Fruit fly (Drosophila melanogaster) whole organism, embryonic: ENCODE data around the gene hry.

Experiments
- Antp ChIP-seq: fragments of 200-800 bp; sonication (Bioruptor generic); optimal IDR thresholded peaks from 3 replicates; lab custom pipeline; 2016; ENCODE audit warnings: missing biosample characterization, missing genetic modification characterization
- Atf6 ChIP-seq: fragments of 200-800 bp; sonication (Bioruptor generic); IDR thresholded peaks from 2 replicates; pipeline ENCODE4 v1.3.6; 2022; ENCODE audit warnings: missing biosample characterization, missing genetic modification characterization
- Bteb2 ChIP-seq: fragments of 200-800 bp; sonication (Bioruptor generic); optimal IDR thresholded peaks from 2 replicates; lab custom pipeline; 2016; ENCODE audit warnings: missing biosample characterization, missing genetic modification characterization
- CG10274 ChIP-seq: fragments of 200-800 bp; sonication (Bioruptor generic); optimal IDR thresholded peaks from 3 replicates; lab custom pipeline; 2017; ENCODE audit warnings: missing biosample characterization, mild to moderate bottlenecking, missing genetic modification characterization
- CG12155 ChIP-seq: fragments of 200-800 bp; sonication (Bioruptor generic); optimal IDR thresholded peaks from 3 replicates; lab custom pipeline; 2016; ENCODE audit warnings: missing biosample characterization, missing genetic modification characterization
- CG13296 ChIP-seq: fragments of 200-800 bp; sonication (Bioruptor generic); optimal IDR thresholded peaks from 3 replicates; lab custom pipeline; 2018; ENCODE audit warnings: missing biosample characterization, mild to moderate bottlenecking, missing genetic modification characterization
- CG13424 ChIP-seq: fragments of 200-800 bp; sonication (Bioruptor generic); optimal IDR thresholded peaks from 2 replicates; lab custom pipeline; 2019; ENCODE audit warnings: missing biosample characterization, mild to moderate bottlenecking, missing genetic modification characterization, moderate library complexity
- CG15601 ChIP-seq: fragments of 200-800 bp; sonication (Bioruptor generic); optimal IDR thresholded peaks from 3 replicates; lab custom pipeline; 2019; ENCODE audit warnings: missing biosample characterization, mild to moderate bottlenecking, missing genetic modification characterization, moderate library complexity
- CG17829 ChIP-seq: fragments of 200-800 bp; optimal IDR thresholded peaks from 2 replicates; lab custom pipeline; 2019; ENCODE audit warnings: missing biosample characterization, mild to moderate bottlenecking, missing genetic modification characterization, moderate library complexity
- CG31365 ChIP-seq: fragments of 200-800 bp; sonication (Bioruptor generic); optimal IDR thresholded peaks from 2 replicates; lab custom pipeline; 2018; ENCODE audit warnings: missing biosample characterization, mild to moderate bottlenecking, missing genetic modification characterization
- CG42726 ChIP-seq: fragments of 200-800 bp; sonication (Bioruptor generic); IDR thresholded peaks from 2 replicates; pipeline ENCODE4 v1.3.6; 2022; ENCODE audit warnings: missing biosample characterization, missing genetic modification characterization; ENCODE audit not compliant: partially characterized antibody
- CG5245 ChIP-seq: fragments of 200-800 bp; sonication (Bioruptor generic); optimal IDR thresholded peaks from 3 replicates; lab custom pipeline; 2016; ENCODE audit warnings: missing biosample characterization, missing genetic modification characterization
- CG5953 ChIP-seq: fragments of 200-800 bp; sonication (Bioruptor generic); IDR thresholded peaks from 2 replicates; pipeline ENCODE4 v1.3.6; 2022; ENCODE audit warnings: missing biosample characterization, missing genetic modification characterization
- CG6272 ChIP-seq: fragments of 200-800 bp; sonication (Bioruptor generic); IDR thresholded peaks from 2 replicates; pipeline ENCODE4 v1.3.6; 2022; ENCODE audit warnings: missing biosample characterization, missing genetic modification characterization
- CG8089 ChIP-seq: fragments of 200-800 bp; sonication (Bioruptor generic); optimal IDR thresholded peaks from 3 replicates; lab custom pipeline; 2016; ENCODE audit warnings: missing biosample characterization, missing genetic modification characterization
- CG8388 ChIP-seq: fragments of 200-800 bp; sonication (Bioruptor generic); optimal IDR thresholded peaks from 2 replicates; lab custom pipeline; 2019; ENCODE audit warnings: missing biosample characterization, mild to moderate bottlenecking, missing genetic modification characterization, moderate library complexity
- CG8765 ChIP-seq: fragments of 200-800 bp; sonication (Bioruptor generic); IDR thresholded peaks from 2 replicates; pipeline ENCODE4 v1.3.6; 2022; ENCODE audit warnings: missing biosample characterization, missing genetic modification characterization
- CG9215 ChIP-seq: fragments of 200-800 bp; sonication (Bioruptor generic); IDR thresholded peaks from 2 replicates; pipeline ENCODE4 v1.3.6; 2022; ENCODE audit warnings: missing biosample characterization, missing genetic modification characterization
- CG9876 ChIP-seq: fragments of 200-800 bp; sonication (Bioruptor generic); optimal IDR thresholded peaks from 2 replicates; lab custom pipeline; 2016; ENCODE audit warnings: missing biosample characterization, missing genetic modification characterization
- CrebB ChIP-seq: fragments of 200-800 bp; sonication (Bioruptor generic); optimal IDR thresholded peaks from 3 replicates; lab custom pipeline; 2018; ENCODE audit warnings: missing biosample characterization, mild to moderate bottlenecking, missing genetic modification characterization
- D19B ChIP-seq: fragments of 200-800 bp; sonication (Bioruptor generic); optimal IDR thresholded peaks from 2 replicates; lab custom pipeline; 2017; ENCODE audit warnings: missing biosample characterization, mild to moderate bottlenecking, missing genetic modification characterization
- HLH3B ChIP-seq: fragments of 200-800 bp; sonication (Bioruptor generic); IDR thresholded peaks from 2 replicates; pipeline ENCODE4 v1.3.6; 2022; ENCODE audit warnings: missing biosample characterization, missing genetic modification characterization
- Hmr ChIP-seq: fragments of 200-800 bp; sonication (Bioruptor generic); optimal IDR thresholded peaks from 3 replicates; lab custom pipeline; 2017; ENCODE audit warnings: mild to moderate bottlenecking, missing biosample characterization, missing genetic modification reagents, missing genetic modification characterization
- Hr3 ChIP-seq: fragments of 200-800 bp; sonication (Bioruptor generic); optimal IDR thresholded peaks from 3 replicates; lab custom pipeline; 2016; ENCODE audit warnings: missing biosample characterization, missing genetic modification characterization
- Hr51 ChIP-seq, 2 experiments: fragments of 200-800 bp; sonication (Bioruptor generic); optimal IDR thresholded peaks; 2 replicates in 1 of 2; 3 replicates in 1 of 2; lab custom pipeline; 2016 to 2018; ENCODE audit warnings: missing biosample characterization in 2 of 2, missing genetic modification characterization in 2 of 2, mild to moderate bottlenecking in 1 of 2, moderate library complexity in 1 of 2
- MESR4 ChIP-seq: fragments of 200-800 bp; sonication (Bioruptor generic); optimal IDR thresholded peaks from 2 replicates; lab custom pipeline; 2018; ENCODE audit warnings: missing biosample characterization, mild to moderate bottlenecking, missing genetic modification characterization, moderate library complexity
- NC2β ChIP-seq: fragments of 200-800 bp; sonication (Bioruptor generic); optimal IDR thresholded peaks from 2 replicates; lab custom pipeline; 2016; ENCODE audit warnings: missing biosample characterization, missing genetic modification characterization
- Optix ChIP-seq: fragments of 200-800 bp; sonication (Bioruptor generic); IDR thresholded peaks from 3 replicates; pipeline ENCODE4 v1.3.6; 2022; ENCODE audit warnings: missing biosample characterization, missing genetic modification characterization
- Six4 ChIP-seq: fragments of 200-800 bp; sonication (Bioruptor generic); optimal IDR thresholded peaks from 2 replicates; lab custom pipeline; 2016; ENCODE audit warnings: missing biosample characterization, missing genetic modification characterization
- abd-A ChIP-seq: fragments of 200-800 bp; sonication (Bioruptor generic); optimal IDR thresholded peaks from 3 replicates; lab custom pipeline; 2019; ENCODE audit warnings: missing biosample characterization, mild to moderate bottlenecking, missing genetic modification characterization, moderate library complexity
- ash1 ChIP-seq: fragments of 200-800 bp; sonication (Bioruptor generic); optimal IDR thresholded peaks from 2 replicates; lab custom pipeline; 2018; ENCODE audit warnings: missing biosample characterization, mild to moderate bottlenecking, missing genetic modification characterization
- bab2 ChIP-seq: fragments of 200-800 bp; sonication (Bioruptor generic); optimal IDR thresholded peaks from 2 replicates; lab custom pipeline; 2016; ENCODE audit warnings: missing biosample characterization, missing genetic modification characterization
- bcd ChIP-seq: fragments of 200-800 bp; sonication (Bioruptor generic); optimal IDR thresholded peaks from 2 replicates; lab custom pipeline; 2017; ENCODE audit warnings: missing biosample characterization, mild to moderate bottlenecking, missing genetic modification characterization
- disco-r ChIP-seq: fragments of 200-800 bp; sonication (Bioruptor generic); optimal IDR thresholded peaks from 2 replicates; lab custom pipeline; 2016; ENCODE audit warnings: missing biosample characterization, missing genetic modification characterization
- ems ChIP-seq: fragments of 200-800 bp; sonication (Bioruptor generic); optimal IDR thresholded peaks from 3 replicates; lab custom pipeline; 2016; ENCODE audit warnings: missing biosample characterization, missing genetic modification characterization
- eyg ChIP-seq: fragments of 200-800 bp; sonication (Bioruptor generic); optimal IDR thresholded peaks from 3 replicates; lab custom pipeline; 2016; ENCODE audit warnings: missing biosample characterization, missing genetic modification characterization
- insv ChIP-seq, 2 experiments: fragments of 200-800 bp; sonication (Bioruptor generic); optimal IDR thresholded peaks; 3 replicates each; lab custom pipeline; 2016 to 2018; ENCODE audit warnings: missing biosample characterization in 2 of 2, missing genetic modification characterization in 2 of 2
- kah ChIP-seq: fragments of 200-800 bp; sonication (Bioruptor generic); optimal IDR thresholded peaks from 2 replicates; lab custom pipeline; 2018; ENCODE audit warnings: missing biosample characterization, mild to moderate bottlenecking, missing genetic modification characterization
- luna ChIP-seq: fragments of 200-800 bp; sonication (Bioruptor generic); optimal IDR thresholded peaks from 2 replicates; lab custom pipeline; 2016; ENCODE audit warnings: missing biosample characterization, missing genetic modification characterization
- nerfin-1 ChIP-seq: fragments of 200-800 bp; sonication (Bioruptor generic); optimal IDR thresholded peaks from 3 replicates; lab custom pipeline; 2019; ENCODE audit warnings: missing biosample characterization, mild to moderate bottlenecking, missing genetic modification characterization, moderate library complexity
- p53 ChIP-seq: fragments of 200-800 bp; sonication (Bioruptor generic); optimal IDR thresholded peaks from 2 replicates; lab custom pipeline; 2016; ENCODE audit warnings: missing biosample characterization, missing genetic modification characterization
- pan ChIP-seq, 4 experiments: fragments of >200 bp in 3 of 4; fragments of 200-800 bp in 1 of 4; sonication (Bioruptor generic) in 1 of 4; optimal IDR thresholded peaks in 3 of 4; IDR thresholded peaks in 1 of 4; 2 replicates each; pipeline versions ENCODE4 v1.3.6 to Lab custom; 2017 to 2022; ENCODE audit warnings: missing biosample characterization in 2 of 4, missing genetic modification characterization in 2 of 4, mixed read lengths in 1 of 4
- pros ChIP-seq: fragments of 200-800 bp; sonication (Bioruptor generic); optimal IDR thresholded peaks from 3 replicates; lab custom pipeline; 2019; ENCODE audit warnings: missing biosample characterization, mild to moderate bottlenecking, missing genetic modification characterization, moderate library complexity
- sens ChIP-seq: fragments of 200-800 bp; sonication (Bioruptor generic); peaks from one replicate; lab custom pipeline; 2016; ENCODE audit warnings: missing biosample characterization, missing genetic modification characterization
- sima ChIP-seq: fragments of 200-800 bp; sonication (Bioruptor generic); optimal IDR thresholded peaks from 2 replicates; lab custom pipeline; 2016; ENCODE audit warnings: missing biosample characterization, missing genetic modification characterization
- tll ChIP-seq, 2 experiments: fragments of 200-800 bp in 1 of 2; fragments of >200 bp in 1 of 2; sonication (Bioruptor generic) in 1 of 2; optimal IDR thresholded peaks; 2 replicates each; lab custom pipeline; 2017 to 2019; ENCODE audit warnings: missing biosample characterization in 2 of 2, missing genetic modification characterization in 2 of 2, mild to moderate bottlenecking in 1 of 2, moderate library complexity in 1 of 2
- toy ChIP-seq: fragments of 200-800 bp; sonication (Bioruptor generic); IDR thresholded peaks from 2 replicates; pipeline ENCODE4 v1.3.6; 2022; ENCODE audit warnings: missing biosample characterization, missing genetic modification characterization
- tup ChIP-seq: fragments of 200-800 bp; sonication (Bioruptor generic); optimal IDR thresholded peaks from 2 replicates; lab custom pipeline; 2016; ENCODE audit warnings: missing biosample characterization, mild to moderate bottlenecking, missing genetic modification characterization, moderate library complexity
- zen2 ChIP-seq: fragments of 200-800 bp; sonication (Bioruptor generic); IDR thresholded peaks from 3 replicates; pipeline ENCODE4 v1.3.6; 2022; ENCODE audit warnings: missing biosample characterization, missing genetic modification characterization; ENCODE audit not compliant: partially characterized antibody

hry gene

DNA sequence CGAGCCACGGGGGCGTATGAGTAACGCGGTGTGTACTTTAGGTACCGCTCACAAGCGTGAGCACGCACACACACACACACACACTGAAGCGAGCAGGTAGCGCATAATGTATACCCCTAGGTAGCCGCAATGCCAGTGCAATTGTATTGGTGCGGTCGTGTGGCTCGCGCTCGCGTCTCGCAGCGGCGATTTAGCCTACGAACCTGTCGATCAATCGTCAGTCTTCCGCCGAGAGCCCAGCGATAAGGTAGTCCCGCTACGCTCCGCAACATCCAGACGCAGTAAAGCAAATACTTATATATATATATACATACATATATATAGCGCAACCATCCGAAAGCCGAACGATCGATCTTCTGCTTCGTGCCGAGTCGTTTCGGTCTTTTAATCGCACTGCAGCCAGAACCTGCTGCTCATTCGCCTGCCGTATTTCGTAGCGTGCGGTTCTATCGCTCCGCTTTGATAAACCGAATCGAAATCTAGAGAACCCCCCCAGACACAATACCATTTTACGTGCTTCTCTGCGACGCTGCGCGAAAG, at the start of gene hry (continued):
- TF ChIP-seq CG42726 (GFP tag; lab: Robert Waterston, UW): peak; percentile 67; the same call in 1 of the 2 replicates
- no peak for TF ChIP-seq nerfin-1 (tag; lab: Kevin White, UChicago)
- TF ChIP-seq CG9876 (GFP tag; lab: Kevin White, UChicago): no peak
- peak in 1 of 2 experiments; percentile 8 for TF ChIP-seq Hr51 (GFP tag; optimal IDR thresholded peaks at IDR 0.05; lab: Kevin White, UChicago)
- TF ChIP-seq D19B (GFP tag; lab: Kevin White, UChicago): no peak
- TF ChIP-seq Bteb2 (GFP tag; lab: Kevin White, UChicago): no peak
- no peak for TF ChIP-seq luna
- no peak for TF ChIP-seq CG10274
- TF ChIP-seq toy (GFP tag; lab: Robert Waterston, UW): no peak
- no peak for TF ChIP-seq eyg
- TF ChIP-seq pan (optimal IDR thresholded peaks at IDR 0.05; lab: Kevin White, UChicago): no peak
- TF ChIP-seq pan (GFP tag; optimal IDR thresholded peaks at IDR 0.05 in 1 of 2, IDR thresholded peaks at IDR 0.05 in 1 of 2): peak in 1 of 2 experiments; percentile 61
- TF ChIP-seq CG9215 (GFP tag; lab: Robert Waterston, UW): no peak
- TF ChIP-seq bcd (GFP tag; lab: Kevin White, UChicago): peak; percentile 24
- no peak for TF ChIP-seq disco-r (GFP tag; lab: Kevin White, UChicago)
- peak in 1 of 2 experiments; percentile 83 for TF ChIP-seq tll (GFP tag; optimal IDR thresholded peaks at IDR 0.05; lab: Kevin White, UChicago)
- no peak for TF ChIP-seq HLH3B (GFP tag; lab: Robert Waterston, UW)
- TF ChIP-seq sima: no peak
- peak; percentile 22 for TF ChIP-seq CG12155 (GFP tag; lab: Kevin White, UChicago)
- peak; percentile 88 for TF ChIP-seq abd-A (tag; lab: Kevin White, UChicago)
- TF ChIP-seq CG8089 (GFP tag; lab: Kevin White, UChicago): no peak
- TF ChIP-seq CG6272 (GFP tag; lab: Robert Waterston, UW): no peak
- no peak for TF ChIP-seq NC2β (GFP tag; lab: Kevin White, UChicago)
- 0 out of 3 replicates have a peak, but pooled peaks have one; percentile 21 for TF ChIP-seq zen2 (GFP tag; lab: Robert Waterston, UW)
- no peak; the same call in 1 of the 2 replicates for TF ChIP-seq Atf6 (GFP tag; lab: Robert Waterston, UW)
- peak; percentile 79 for TF ChIP-seq sens (GFP tag; lab: Kevin White, UChicago)
- no peak for TF ChIP-seq ems (GFP tag; lab: Kevin White, UChicago)
- no peak for TF ChIP-seq CG8765 (GFP tag; lab: Robert Waterston, UW)
- TF ChIP-seq Six4: no peak
- TF ChIP-seq p53: no peak
- no peak for TF ChIP-seq MESR4 (GFP tag; lab: Kevin White, UChicago)
- no peak for TF ChIP-seq Antp (GFP tag; lab: Kevin White, UChicago)
- peak; percentile 45 for TF ChIP-seq tup
- TF ChIP-seq insv (GFP tag; optimal IDR thresholded peaks at IDR 0.05; lab: Kevin White, UChicago): no peak
- peak; percentile 43 for TF ChIP-seq pros (GFP tag; lab: Kevin White, UChicago)
- TF ChIP-seq CG13296 (GFP tag; lab: Kevin White, UChicago): peak; percentile 52
- no peak for TF ChIP-seq ash1 (GFP tag; lab: Kevin White, UChicago)
- TF ChIP-seq CrebB (tag; lab: Kevin White, UChicago): peak; percentile 19
- TF ChIP-seq Optix (GFP tag; lab: Robert Waterston, UW): 0 out of 3 replicates have a peak, but pooled peaks have one; percentile 40
- TF ChIP-seq CG31365: peak; percentile 1
- peak; percentile 92 for TF ChIP-seq CG5245 (GFP tag; lab: Kevin White, UChicago)
- peak; percentile 86 for TF ChIP-seq CG17829 (tag; lab: Kevin White, UChicago)
- no peak for TF ChIP-seq CG8388 (GFP tag; lab: Kevin White, UChicago)
- no peak for TF ChIP-seq bab2 (GFP tag; lab: Kevin White, UChicago)
- TF ChIP-seq CG15601 (tag; lab: Kevin White, UChicago): peak; percentile 61
- TF ChIP-seq Hmr (GFP tag; lab: Kevin White, UChicago): peak; percentile 66
- TF ChIP-seq Hr3 (GFP tag; lab: Kevin White, UChicago): no peak
- TF ChIP-seq kah: peak; percentile 28
- TF ChIP-seq CG13424 (tag; lab: Kevin White, UChicago): peak; percentile 12
- TF ChIP-seq CG5953 (GFP tag; lab: Robert Waterston, UW): peak; percentile 48; the same call in 1 of the 2 replicates
